Fruit fly (Drosophila melanogaster) whole organism, embryonic: Measurements from ENCODE around the gene Dup99B.

ENCODE experiments used
- Awh ChIP-seq: fragments of 200-800 bp; sonication (Bioruptor generic); IDR thresholded peaks from 2 replicates; pipeline ENCODE4, ENCODE4 v1.3.6; 2022; ENCODE audit warnings: missing biosample characterization, missing genetic modification characterization
- CG10543 ChIP-seq: fragments of 200-800 bp; sonication (Bioruptor generic); optimal IDR thresholded peaks from 3 replicates; lab custom pipeline; 2017; ENCODE audit warnings: missing biosample characterization, mild to moderate bottlenecking, missing genetic modification characterization, moderate library complexity
- CG11085 ChIP-seq: fragments of 200-800 bp; sonication (Bioruptor generic); IDR thresholded peaks from 2 replicates; pipeline ENCODE4 v1.3.6; 2022; ENCODE audit warnings: missing biosample characterization, missing genetic modification characterization
- CG12104 ChIP-seq: fragments of 200-800 bp; sonication (Bioruptor generic); optimal IDR thresholded peaks from 3 replicates; lab custom pipeline; 2016; ENCODE audit warnings: missing biosample characterization, missing genetic modification characterization
- CG1233 ChIP-seq: fragments of 200-800 bp; sonication (Bioruptor generic); optimal IDR thresholded peaks from 4 replicates; lab custom pipeline; 2018; ENCODE audit warnings: missing biosample characterization, mild to moderate bottlenecking, missing genetic modification characterization
- CG12744 ChIP-seq: fragments of 200-800 bp; sonication (Bioruptor generic); optimal IDR thresholded peaks from 2 replicates; lab custom pipeline; 2016; ENCODE audit warnings: missing biosample characterization, missing genetic modification characterization
- CG14667 ChIP-seq: fragments of 200-800 bp; sonication (Bioruptor generic); IDR thresholded peaks from 2 replicates; pipeline ENCODE4 v1.3.6; 2022; ENCODE audit warnings: missing biosample characterization, missing genetic modification characterization
- CG2875 ChIP-seq: fragments of 200-800 bp; sonication (Bioruptor generic); optimal IDR thresholded peaks from 2 replicates; lab custom pipeline; 2017; ENCODE audit warnings: missing biosample characterization, mild to moderate bottlenecking, missing genetic modification characterization, missing genetic modification reagents
- CG30403 ChIP-seq: fragments of 200-800 bp; sonication (Bioruptor generic); optimal IDR thresholded peaks from 3 replicates; lab custom pipeline; 2016; ENCODE audit warnings: missing biosample characterization, missing genetic modification characterization
- CG31441 ChIP-seq: fragments of 200-800 bp; sonication (Bioruptor generic); IDR thresholded peaks from 2 replicates; pipeline ENCODE4 v1.3.6; 2022; ENCODE audit warnings: missing biosample characterization, missing genetic modification characterization
- CG32532 ChIP-seq: fragments of 200-800 bp; sonication (Bioruptor generic); IDR thresholded peaks from 2 replicates; pipeline ENCODE4 v1.3.6; 2022; ENCODE audit warnings: missing biosample characterization, missing genetic modification characterization
- CG3281 ChIP-seq: fragments of 200-800 bp; sonication (Bioruptor generic); optimal IDR thresholded peaks from 3 replicates; lab custom pipeline; 2017; ENCODE audit warnings: missing biosample characterization, mild to moderate bottlenecking, missing genetic modification characterization
- CG3995 ChIP-seq: fragments of 200-800 bp; sonication (Bioruptor generic); optimal IDR thresholded peaks from 3 replicates; lab custom pipeline; 2016; ENCODE audit warnings: missing biosample characterization, missing genetic modification characterization
- CG4360 ChIP-seq: fragments of 200-800 bp; sonication (Bioruptor generic); IDR thresholded peaks from 2 replicates; pipeline ENCODE4 v1.3.6; 2022; ENCODE audit warnings: missing biosample characterization, missing genetic modification characterization
- CG6813 ChIP-seq: fragments of 200-800 bp; sonication (Bioruptor generic); optimal IDR thresholded peaks from 2 replicates; lab custom pipeline; 2017; ENCODE audit warnings: missing biosample characterization, missing genetic modification characterization, mild to moderate bottlenecking, moderate library complexity, missing genetic modification reagents
- CG7372 ChIP-seq: fragments of 200-800 bp; sonication (Bioruptor generic); IDR thresholded peaks from 2 replicates; pipeline ENCODE4 v1.3.6; 2022; ENCODE audit warnings: missing biosample characterization, missing genetic modification characterization
- CrebB ChIP-seq: fragments of 200-800 bp; sonication (Bioruptor generic); optimal IDR thresholded peaks from 3 replicates; lab custom pipeline; 2018; ENCODE audit warnings: missing biosample characterization, mild to moderate bottlenecking, missing genetic modification characterization
- Dek ChIP-seq: fragments of 200-800 bp; sonication (Bioruptor generic); optimal IDR thresholded peaks from 3 replicates; lab custom pipeline; 2019; ENCODE audit warnings: missing biosample characterization, mild to moderate bottlenecking, missing genetic modification characterization, moderate library complexity
- E2f1 ChIP-seq: fragments of 200-800 bp; sonication (Bioruptor generic); IDR thresholded peaks from 2 replicates; pipeline ENCODE4 v1.3.6; 2022; ENCODE audit warnings: missing biosample characterization, missing genetic modification characterization
- Eip74EF ChIP-seq, 2 experiments: fragments of 200-800 bp in 1 of 2; fragments of >200 bp in 1 of 2; sonication (Bioruptor generic) in 1 of 2; optimal IDR thresholded peaks; 2 replicates each; lab custom pipeline; 2017 to 2019; ENCODE audit warnings: missing biosample characterization in 2 of 2, missing genetic modification characterization in 2 of 2, mild to moderate bottlenecking in 1 of 2, moderate library complexity in 1 of 2
- Fer3 ChIP-seq: fragments of 200-800 bp; sonication (Bioruptor generic); optimal IDR thresholded peaks from 2 replicates; lab custom pipeline; 2018; ENCODE audit warnings: missing biosample characterization, mild to moderate bottlenecking, missing genetic modification characterization, moderate library complexity
- Gsc ChIP-seq: fragments of 200-800 bp; sonication (Bioruptor generic); IDR thresholded peaks from 2 replicates; pipeline ENCODE4 v1.3.6; 2022; ENCODE audit warnings: missing biosample characterization, missing genetic modification characterization
- H2.0 ChIP-seq: fragments of 200-800 bp; sonication (Bioruptor generic); IDR thresholded peaks from 2 replicates; pipeline ENCODE4 v1.3.6; 2022; ENCODE audit warnings: missing biosample characterization, missing genetic modification characterization
- Hey ChIP-seq: fragments of 200-800 bp; sonication (Bioruptor generic); optimal IDR thresholded peaks from 3 replicates; lab custom pipeline; 2018; ENCODE audit warnings: missing biosample characterization, mild to moderate bottlenecking, missing genetic modification characterization
- Myb ChIP-seq: fragments of 200-800 bp; sonication (Bioruptor generic); optimal IDR thresholded peaks from 2 replicates; lab custom pipeline; 2016; ENCODE audit warnings: missing biosample characterization, missing genetic modification characterization
- Oaz ChIP-seq: fragments of 200-800 bp; sonication (Bioruptor generic); IDR thresholded peaks from 2 replicates; pipeline ENCODE4 v1.3.6; 2022; ENCODE audit warnings: missing biosample characterization, missing genetic modification characterization
- Optix ChIP-seq: fragments of 200-800 bp; sonication (Bioruptor generic); IDR thresholded peaks from 3 replicates; pipeline ENCODE4 v1.3.6; 2022; ENCODE audit warnings: missing biosample characterization, missing genetic modification characterization
- Ptx1 ChIP-seq: fragments of 200-800 bp; sonication (Bioruptor generic); IDR thresholded peaks from 2 replicates; pipeline ENCODE4 v1.3.6; 2022; ENCODE audit warnings: missing biosample characterization, missing genetic modification characterization
- Scr ChIP-seq: fragments of 200-800 bp; sonication (Bioruptor generic); IDR thresholded peaks from 2 replicates; pipeline ENCODE4 v1.3.6; 2022; ENCODE audit warnings: missing biosample characterization, missing genetic modification characterization; ENCODE audit not compliant: partially characterized antibody
- Taf1 ChIP-seq: fragments of 200-800 bp; sonication (Bioruptor generic); IDR thresholded peaks from 2 replicates; pipeline ENCODE4 v1.3.6; 2022; ENCODE audit warnings: missing biosample characterization, missing genetic modification characterization
- bsh ChIP-seq, 2 experiments: fragments of 200-800 bp; sonication (Bioruptor generic); optimal IDR thresholded peaks; 2 replicates each; lab custom pipeline; 2017 to 2018; ENCODE audit warnings: mild to moderate bottlenecking in 2 of 2, missing biosample characterization in 2 of 2, missing genetic modification characterization in 2 of 2, moderate library complexity in 1 of 2
- cad ChIP-seq: fragments of >200 bp; optimal IDR thresholded peaks from 2 replicates; lab custom pipeline; 2017; ENCODE audit warnings: missing biosample characterization, missing genetic modification characterization
- ci ChIP-seq: fragments of 200-800 bp; sonication (Bioruptor generic); IDR thresholded peaks from 3 replicates; pipeline ENCODE4 v1.3.6; 2022; ENCODE audit warnings: missing biosample characterization, missing genetic modification characterization
- crp ChIP-seq, 2 experiments: fragments of 200-800 bp; sonication (Bioruptor generic); optimal IDR thresholded peaks; 2 replicates in 1 of 2; 3 replicates in 1 of 2; lab custom pipeline; 2017; ENCODE audit warnings: missing biosample characterization in 2 of 2, missing genetic modification characterization in 2 of 2, mild to moderate bottlenecking in 1 of 2, moderate library complexity in 1 of 2
- cwo ChIP-seq: fragments of 200-800 bp; sonication (Bioruptor generic); optimal IDR thresholded peaks from 3 replicates; lab custom pipeline; 2017; ENCODE audit warnings: missing biosample characterization, missing genetic modification characterization, mild to moderate bottlenecking, moderate library complexity, missing genetic modification reagents
- dan ChIP-seq: fragments of 200-800 bp; sonication (Bioruptor generic); IDR thresholded peaks from 2 replicates; pipeline ENCODE4 v1.3.6; 2022; ENCODE audit warnings: missing biosample characterization, missing genetic modification characterization
- dysf ChIP-seq: fragments of 200-800 bp; sonication (Bioruptor generic); IDR thresholded peaks from 3 replicates; pipeline ENCODE4 v1.3.6; 2022; ENCODE audit warnings: missing biosample characterization, missing genetic modification characterization
- eyg ChIP-seq: fragments of 200-800 bp; sonication (Bioruptor generic); optimal IDR thresholded peaks from 3 replicates; lab custom pipeline; 2016; ENCODE audit warnings: missing biosample characterization, missing genetic modification characterization
- her ChIP-seq: fragments of 200-800 bp; sonication (Bioruptor generic); optimal IDR thresholded peaks from 2 replicates; lab custom pipeline; 2016; ENCODE audit warnings: missing biosample characterization, missing genetic modification characterization
- knrl ChIP-seq: fragments of 200-800 bp; sonication (Bioruptor generic); IDR thresholded peaks from 3 replicates; pipeline ENCODE4 v1.3.6; 2022; ENCODE audit warnings: missing biosample characterization, missing genetic modification characterization; ENCODE audit not compliant: partially characterized antibody
- onecut ChIP-seq: fragments of 200-800 bp; sonication (Bioruptor generic); IDR thresholded peaks from 2 replicates; pipeline ENCODE4 v1.3.6; 2022; ENCODE audit warnings: missing biosample characterization, missing genetic modification characterization
- pb ChIP-seq: fragments of 200-800 bp; sonication (Bioruptor generic); optimal IDR thresholded peaks from 3 replicates; lab custom pipeline; 2016; ENCODE audit warnings: missing biosample characterization, missing genetic modification characterization
- ranshi ChIP-seq: fragments of 200-800 bp; sonication (Bioruptor generic); IDR thresholded peaks from 2 replicates; pipeline ENCODE4 v1.3.6; 2022; ENCODE audit warnings: missing biosample characterization, missing genetic modification characterization
- schlank ChIP-seq: fragments of 200-800 bp; sonication (Bioruptor generic); optimal IDR thresholded peaks from 2 replicates; lab custom pipeline; 2018; ENCODE audit warnings: missing biosample characterization, mild to moderate bottlenecking, missing genetic modification characterization
- scrt ChIP-seq: fragments of 200-800 bp; sonication (Bioruptor generic); optimal IDR thresholded peaks from 2 replicates; lab custom pipeline; 2018; ENCODE audit warnings: missing biosample characterization, mild to moderate bottlenecking, missing genetic modification characterization, moderate library complexity
- slbo ChIP-seq: fragments of 200-800 bp; sonication (Bioruptor generic); IDR thresholded peaks from 2 replicates; pipeline ENCODE4 v1.3.6; 2022; ENCODE audit warnings: missing biosample characterization, missing genetic modification characterization
- slou ChIP-seq: fragments of 200-800 bp; sonication (Bioruptor generic); optimal IDR thresholded peaks from 3 replicates; lab custom pipeline; 2016; ENCODE audit warnings: missing biosample characterization, missing genetic modification characterization
- stwl ChIP-seq: fragments of 200-800 bp; sonication (Bioruptor generic); optimal IDR thresholded peaks from 3 replicates; lab custom pipeline; 2018; ENCODE audit warnings: missing biosample characterization, mild to moderate bottlenecking, missing genetic modification characterization, moderate library complexity
- tin ChIP-seq: fragments of 200-800 bp; sonication (Bioruptor generic); optimal IDR thresholded peaks from 3 replicates; lab custom pipeline; 2016; ENCODE audit warnings: missing biosample characterization, missing genetic modification characterization
- tup ChIP-seq: fragments of 200-800 bp; sonication (Bioruptor generic); optimal IDR thresholded peaks from 2 replicates; lab custom pipeline; 2016; ENCODE audit warnings: missing biosample characterization, mild to moderate bottlenecking, missing genetic modification characterization, moderate library complexity
- zen2 ChIP-seq: fragments of 200-800 bp; sonication (Bioruptor generic); IDR thresholded peaks from 3 replicates; pipeline ENCODE4 v1.3.6; 2022; ENCODE audit warnings: missing biosample characterization, missing genetic modification characterization; ENCODE audit not compliant: partially characterized antibody

The Dup99B gene

dm6 chr3R:29763154-29763553 lies 48.0 kb upstream of the Dup99B start (continued):
- TF ChIP-seq onecut (GFP tag; lab: Robert Waterston, UW) (no peak), CG11085 (GFP tag; lab: Robert Waterston, UW) (no peak), Dek (no peak), Awh (GFP tag; lab: Robert Waterston, UW) (no peak), CG31441 (GFP tag; lab: Robert Waterston, UW) (no peak), ci (GFP tag; lab: Robert Waterston, UW) (no peak), CG12104 (GFP tag; lab: Kevin White, UChicago) (no peak), CG14667 (GFP tag; lab: Robert Waterston, UW) (no peak), CG6813 (GFP tag; lab: Kevin White, UChicago) (no peak), CG7372 (GFP tag; lab: Robert Waterston, UW) (no peak), CG3995 (GFP tag; lab: Kevin White, UChicago) (no peak), CG12744 (GFP tag; lab: Kevin White, UChicago) (no peak), ranshi (GFP tag; lab: Robert Waterston, UW) (peak; percentile 30; the same call in 1 of the 2 replicates), Hey (tag; lab: Kevin White, UChicago) (no peak), CG1233 (no peak), dan (GFP tag; lab: Robert Waterston, UW) (no peak), cwo (no peak), CG3281 (GFP tag; lab: Kevin White, UChicago) (no peak), dysf (GFP tag; lab: Robert Waterston, UW) (peak; percentile 47; the same call in 2 of the 3 replicates), CG4360 (GFP tag; lab: Robert Waterston, UW) (no peak), Eip74EF (GFP tag; optimal IDR thresholded peaks at IDR 0.05; lab: Kevin White, UChicago) (no peak), tup (GFP tag; lab: Kevin White, UChicago) (no peak), pb (GFP tag; lab: Kevin White, UChicago) (no peak), H2.0 (peak; percentile 26; the same call in 1 of the 2 replicates), E2f1 (peak; percentile 25; the same call in 1 of the 2 replicates), zen2 (no peak), slou (no peak), knrl (GFP tag; lab: Robert Waterston, UW) (no peak), Ptx1 (GFP tag; lab: Robert Waterston, UW) (peak; percentile 52; the same call in 1 of the 2 replicates), Fer3 (no peak), CG32532 (GFP tag; lab: Robert Waterston, UW) (peak; percentile 50; the same call in 1 of the 2 replicates), bsh (GFP tag; optimal IDR thresholded peaks at IDR 0.05; lab: Kevin White, UChicago) (peak in 1 of 2 experiments; percentile 49), eyg (GFP tag; lab: Kevin White, UChicago) (no peak), CG30403 (GFP tag; lab: Kevin White, UChicago) (peak; percentile 31), crp (GFP tag; optimal IDR thresholded peaks at IDR 0.05; lab: Kevin White, UChicago) (no peak), tin (peak; percentile 46), Optix (GFP tag; lab: Robert Waterston, UW) (no peak), Myb (no peak), Taf1 (GFP tag; lab: Robert Waterston, UW) (no peak), CG2875 (GFP tag; lab: Kevin White, UChicago) (no peak), schlank (no peak), scrt (GFP tag; lab: Kevin White, UChicago) (no peak), cad (GFP tag; lab: Kevin White, UChicago) (no peak), slbo (peak; percentile 58), Gsc (GFP tag; lab: Robert Waterston, UW) (no peak), her (GFP tag; lab: Kevin White, UChicago) (no peak), Oaz (GFP tag; lab: Robert Waterston, UW) (0 out of 2 replicates have a peak, but pooled peaks have one; percentile 15), CrebB (no peak), stwl (tag; lab: Kevin White, UChicago) (no peak), Scr (GFP tag; lab: Robert Waterston, UW) (no peak), CG10543 (GFP tag; lab: Kevin White, UChicago) (no peak)
